Worm (Caenorhabditis elegans): Measurements from ENCODE around the gene kup-1.
A peak's percentile ranks its signal among the peaks of the same experiment; 100 is the strongest.

- TF ChIP-seq him-1 (tag; optimal IDR thresholded peaks at IDR 0.05), result peak; percentile 60
- no peak for TF ChIP-seq W03F9.2 (tag; optimal IDR thresholded peaks at IDR 0.05)
- no peak for TF ChIP-seq dao-5 (tag; optimal IDR thresholded peaks at IDR 0.05)
Observed at ce11 chrV:12038783-12039182, 1.9 kb downstream of the kup-1 start.

Measured in whole organism, L4/young adult.